Fruit fly (Drosophila melanogaster) whole organism, adult: ENCODE measurements around the gene mxc.

Experiments used
- CG12768 ChIP-seq: fragments of 200-800 bp; sonication (Bioruptor generic); optimal IDR thresholded peaks from 2 replicates; lab custom pipeline; 2017; ENCODE audit warnings: missing biosample characterization, missing genetic modification characterization, mild to moderate bottlenecking, moderate library complexity, missing genetic modification reagents
- CG14711 ChIP-seq: fragments of 200-800 bp; sonication (Bioruptor generic); optimal IDR thresholded peaks from 2 replicates; lab custom pipeline; 2018; ENCODE audit warnings: missing biosample characterization, mild to moderate bottlenecking, missing genetic modification characterization, moderate library complexity
- CG33017 ChIP-seq: fragments of 200-800 bp; sonication (Bioruptor generic); optimal IDR thresholded peaks from 2 replicates; lab custom pipeline; 2018; ENCODE audit warnings: missing biosample characterization, mild to moderate bottlenecking, missing genetic modification characterization, moderate library complexity
- CG5204 ChIP-seq: fragments of 200-800 bp; sonication (Bioruptor generic); optimal IDR thresholded peaks from 2 replicates; lab custom pipeline; 2016; ENCODE audit warnings: missing biosample characterization, missing genetic modification characterization
- CG7101 ChIP-seq: fragments of 200-800 bp; sonication (Bioruptor generic); optimal IDR thresholded peaks from 2 replicates; lab custom pipeline; 2018; ENCODE audit warnings: missing biosample characterization, mild to moderate bottlenecking, missing genetic modification characterization, moderate library complexity
- Clk ChIP-seq: fragments of 200-800 bp; sonication (Bioruptor generic); optimal IDR thresholded peaks from 2 replicates; lab custom pipeline; 2017; ENCODE audit warnings: missing biosample characterization, missing genetic modification characterization
- Crg-1 ChIP-seq: fragments of 200-800 bp; sonication (Bioruptor generic); optimal IDR thresholded peaks from 2 replicates; lab custom pipeline; 2016; ENCODE audit warnings: missing biosample characterization, missing genetic modification characterization
- Hr96 ChIP-seq: fragments of 200-800 bp; sonication (Bioruptor generic); optimal IDR thresholded peaks from 2 replicates; lab custom pipeline; 2016; ENCODE audit warnings: missing biosample characterization, missing genetic modification characterization
- ovo ChIP-seq: fragments of 200-800 bp; sonication (Bioruptor generic); optimal IDR thresholded peaks from 2 replicates; lab custom pipeline; 2016; ENCODE audit warnings: missing biosample characterization, missing genetic modification characterization
- pad ChIP-seq: fragments of 200-800 bp; sonication (Bioruptor generic); optimal IDR thresholded peaks from 3 replicates; lab custom pipeline; 2017; ENCODE audit warnings: missing biosample characterization, missing genetic modification characterization, mild to moderate bottlenecking, moderate library complexity, missing genetic modification reagents

DNA sequence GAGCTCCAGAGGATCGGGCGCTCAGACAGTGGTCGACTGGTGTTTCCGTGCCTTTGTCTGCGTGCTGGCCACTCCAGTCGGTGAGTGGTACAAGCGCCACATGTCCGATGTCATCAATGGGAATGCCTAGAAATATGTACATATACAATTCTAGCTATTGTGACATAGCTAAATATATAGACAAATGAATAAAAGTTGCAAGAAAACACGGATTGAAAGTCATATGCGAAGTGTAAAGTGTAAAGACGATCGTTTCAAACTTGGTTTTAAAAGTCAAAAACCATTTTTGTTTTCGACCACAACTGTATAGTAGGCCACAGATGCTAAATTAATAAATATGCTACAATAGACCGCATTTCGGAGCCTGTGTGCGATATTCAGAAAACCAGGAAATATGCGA is 27.8 kb downstream of the mxc start, which contains the start of gene CG15368:
- TF ChIP-seq CG14711 (no peak), ovo (no peak), Hr96 (GFP tag; lab: Kevin White, UChicago) (no peak), Crg-1 (GFP tag; lab: Kevin White, UChicago) (no peak), CG33017 (tag; lab: Kevin White, UChicago) (no peak), CG12768 (GFP tag; lab: Kevin White, UChicago) (no peak), pad (GFP tag; lab: Kevin White, UChicago) (no peak), CG7101 (tag; lab: Kevin White, UChicago) (no peak), CG5204 (GFP tag; lab: Kevin White, UChicago) (no peak), Clk (GFP tag; lab: Kevin White, UChicago) (no peak)
